Worm (Caenorhabditis elegans): ENCODE measurements around the gene ZC196.4.

ce11 chrV:8732934-8733333, at the start of gene ZC196.4:
- TF ChIP-seq nfya-1 (tag; optimal IDR thresholded peaks at IDR 0.05) (no peak), ceh-30 (tag; optimal IDR thresholded peaks at IDR 0.05) (no peak), nhr-11 (tag; optimal IDR thresholded peaks at IDR 0.05) (no peak), elt-2 (tag; optimal IDR thresholded peaks at IDR 0.05) (no peak), ztf-16 (tag; optimal IDR thresholded peaks at IDR 0.05) (no peak), hlh-13 (GFP tag; optimal IDR thresholded peaks at IDR 0.05) (no peak), hlh-30 (tag; optimal IDR thresholded peaks at IDR 0.05; ENCODE audit: insufficient read depth) (no peak), pqm-1 (tag; optimal IDR thresholded peaks at IDR 0.05) (no peak)
